Worm (Caenorhabditis elegans) whole organism, L3 larva: ENCODE measurements around the gene B0035.15.

ENCODE experiments used
- R02D3.7 ChIP-seq: fragments of 150-350 bp; optimal IDR thresholded peaks from 2 replicates; lab custom pipeline; 2014; ENCODE audit warnings: missing biosample characterization, missing genetic modification characterization
- ZK546.5 ChIP-seq: sonication (generic microtip); optimal IDR thresholded peaks from 2 replicates; lab custom pipeline; 2017; ENCODE audit warnings: missing biosample characterization, missing genetic modification characterization
- aly-2 ChIP-seq: fragments of 150-350 bp; optimal IDR thresholded peaks from 2 replicates; lab custom pipeline; 2014; ENCODE audit warnings: missing biosample characterization, missing genetic modification characterization
- ceh-16 ChIP-seq: sonication (generic microtip); optimal IDR thresholded peaks from 2 replicates; lab custom pipeline; 2017; ENCODE audit warnings: missing biosample characterization, missing genetic modification characterization
- ceh-28 ChIP-seq: fragments of 150-350 bp; optimal IDR thresholded peaks from 2 replicates; lab custom pipeline; 2014; ENCODE audit warnings: missing biosample characterization, missing genetic modification reagents, missing genetic modification characterization
- ceh-82 ChIP-seq: fragments of 150-350 bp; optimal IDR thresholded peaks from 2 replicates; lab custom pipeline; 2014; ENCODE audit warnings: missing biosample characterization, missing genetic modification characterization
- daf-12 ChIP-seq: fragments of 150-350 bp; optimal IDR thresholded peaks from 2 replicates; lab custom pipeline; 2014; ENCODE audit warnings: missing biosample characterization, missing genetic modification reagents, missing genetic modification characterization
- egl-27 ChIP-seq: sonication (generic microtip); optimal IDR thresholded peaks from 4 replicates; lab custom pipeline; 2017; ENCODE audit warnings: missing biosample characterization, missing genetic modification reagents, missing genetic modification characterization
- egl-5 ChIP-seq: fragments of 150-350 bp; optimal IDR thresholded peaks from 2 replicates; lab custom pipeline; 2017; ENCODE audit warnings: missing biosample characterization, missing genetic modification reagents, missing genetic modification characterization, inconsistent platforms
- elt-1 ChIP-seq: fragments of 150-350 bp; optimal IDR thresholded peaks from 2 replicates; lab custom pipeline; 2014; ENCODE audit warnings: missing biosample characterization, missing genetic modification characterization
- elt-2 ChIP-seq: sonication (generic microtip); optimal IDR thresholded peaks from 2 replicates; lab custom pipeline; 2016; ENCODE audit warnings: missing genetic modification reagents, mild to moderate bottlenecking, missing genetic modification characterization, missing compliant biosample characterization
- elt-3 ChIP-seq, 3 experiments: fragments of 150-350 bp in 1 of 3; sonication (generic microtip) in 2 of 3; optimal IDR thresholded peaks; 2 replicates in 2 of 3; 4 replicates in 1 of 3; lab custom pipeline; 2014 to 2017; ENCODE audit warnings: missing biosample characterization in 3 of 3, missing genetic modification characterization in 3 of 3
- fkh-10 ChIP-seq: sonication (generic microtip); optimal IDR thresholded peaks from 2 replicates; lab custom pipeline; 2017; ENCODE audit warnings: missing biosample characterization, missing genetic modification reagents, missing genetic modification characterization
- hmg-11 ChIP-seq: sonication (generic microtip); optimal IDR thresholded peaks from 2 replicates; lab custom pipeline; 2016; ENCODE audit warnings: missing genetic modification characterization, missing compliant biosample characterization
- jun-1 ChIP-seq: fragments of 150-350 bp; optimal IDR thresholded peaks from 2 replicates; lab custom pipeline; 2014; ENCODE audit warnings: missing biosample characterization, missing genetic modification reagents, missing genetic modification characterization
- lin-15B ChIP-seq: fragments of 150-350 bp; optimal IDR thresholded peaks from 2 replicates; lab custom pipeline; 2014; ENCODE audit warnings: missing biosample characterization, missing genetic modification characterization
- lin-39 ChIP-seq: fragments of 150-350 bp; optimal IDR thresholded peaks from 2 replicates; lab custom pipeline; 2018; ENCODE audit warnings: missing biosample characterization, missing genetic modification reagents, missing genetic modification characterization
- lsy-12 ChIP-seq: sonication (generic microtip); optimal IDR thresholded peaks from 2 replicates; lab custom pipeline; 2016; ENCODE audit warnings: mild to moderate bottlenecking, missing genetic modification characterization, missing compliant biosample characterization
- mml-1 ChIP-seq: fragments of 150-350 bp; sonication (generic microtip); optimal IDR thresholded peaks from 3 replicates; lab custom pipeline; 2014; ENCODE audit warnings: missing biosample characterization, missing genetic modification characterization
- nfya-1 ChIP-seq: sonication (generic microtip); optimal IDR thresholded peaks from 2 replicates; lab custom pipeline; 2017; ENCODE audit warnings: missing genetic modification characterization, mild to moderate bottlenecking, missing compliant biosample characterization, antibody characterized with exemption, moderate library complexity; ENCODE audit not compliant: insufficient read depth
- nhr-11 ChIP-seq: fragments of 150-350 bp; optimal IDR thresholded peaks from 2 replicates; lab custom pipeline; 2014; ENCODE audit warnings: missing biosample characterization, missing genetic modification characterization
- nhr-12 ChIP-seq: fragments of 150-350 bp; optimal IDR thresholded peaks from 2 replicates; lab custom pipeline; 2014; ENCODE audit warnings: missing biosample characterization, missing genetic modification characterization
- nhr-23 ChIP-seq: fragments of 150-350 bp; optimal IDR thresholded peaks from 2 replicates; lab custom pipeline; 2014; ENCODE audit warnings: missing biosample characterization, missing genetic modification reagents, missing genetic modification characterization
- nhr-25 ChIP-seq: sonication (generic microtip); optimal IDR thresholded peaks from 2 replicates; lab custom pipeline; 2017; ENCODE audit warnings: missing biosample characterization, missing genetic modification characterization
- nhr-28 ChIP-seq: fragments of 150-350 bp; optimal IDR thresholded peaks from 2 replicates; lab custom pipeline; 2014; ENCODE audit warnings: missing biosample characterization, missing genetic modification characterization
- nhr-67 ChIP-seq: fragments of 150-350 bp; optimal IDR thresholded peaks from 2 replicates; lab custom pipeline; 2014; ENCODE audit warnings: missing biosample characterization, missing genetic modification characterization
- nhr-76 ChIP-seq: fragments of 150-350 bp; sonication (generic microtip); optimal IDR thresholded peaks from 5 replicates; lab custom pipeline; 2014; ENCODE audit warnings: missing biosample characterization, missing genetic modification characterization
- nhr-77 ChIP-seq: fragments of 150-350 bp; optimal IDR thresholded peaks from 2 replicates; lab custom pipeline; 2014; ENCODE audit warnings: missing biosample characterization, missing genetic modification characterization
- pha-4 ChIP-seq: fragments of 150-350 bp; optimal IDR thresholded peaks from 2 replicates; lab custom pipeline; 2014; ENCODE audit warnings: missing biosample characterization, missing genetic modification reagents, missing genetic modification characterization
- pqm-1 ChIP-seq: fragments of 150-350 bp; optimal IDR thresholded peaks from 2 replicates; lab custom pipeline; 2017; ENCODE audit warnings: missing biosample characterization, missing genetic modification characterization, inconsistent platforms
- sea-2 ChIP-seq: fragments of 150-350 bp; sonication (generic microtip); optimal IDR thresholded peaks from 4 replicates; lab custom pipeline; 2014; ENCODE audit warnings: missing biosample characterization, missing genetic modification reagents, missing genetic modification characterization
- skn-1 ChIP-seq: fragments of 150-350 bp; optimal IDR thresholded peaks from 2 replicates; lab custom pipeline; 2014; ENCODE audit warnings: missing biosample characterization, missing genetic modification characterization
- snpc-4 ChIP-seq: fragments of 150-350 bp; optimal IDR thresholded peaks from 2 replicates; lab custom pipeline; 2014; ENCODE audit warnings: missing biosample characterization, missing genetic modification characterization
- tbx-2 ChIP-seq: sonication (generic microtip); optimal IDR thresholded peaks from 2 replicates; lab custom pipeline; 2016; ENCODE audit warnings: mild to moderate bottlenecking, missing genetic modification characterization, missing compliant biosample characterization
- unc-39 ChIP-seq: sonication (generic microtip); optimal IDR thresholded peaks from 4 replicates; lab custom pipeline; 2017; ENCODE audit warnings: missing biosample characterization, missing genetic modification characterization
- unc-62 ChIP-seq: fragments of 150-350 bp; sonication (generic microtip); optimal IDR thresholded peaks from 4 replicates; lab custom pipeline; 2014; ENCODE audit warnings: missing biosample characterization, missing genetic modification reagents, missing genetic modification characterization
- ztf-11 ChIP-seq: fragments of 150-350 bp; optimal IDR thresholded peaks from 2 replicates; lab custom pipeline; 2014; ENCODE audit warnings: missing biosample characterization, missing genetic modification characterization
- ztf-4 ChIP-seq: fragments of 150-350 bp; optimal IDR thresholded peaks from 2 replicates; lab custom pipeline; 2014; ENCODE audit warnings: missing biosample characterization, missing genetic modification characterization

The B0035.15 gene

ce11 chrIV:11298154-11299086 is at the start of gene B0035.15, which contains the start of gene dnj-1:
B0035.15 (minus strand) TSS chrIV:11298252.
dnj-1 (plus strand) TSS chrIV:11299036.
- TF ChIP-seq tbx-2 (tag; lab: Kevin White, UChicago) (no peak), sea-2 (GFP tag; lab: Kevin White, UChicago) (no peak), ZK546.5 (tag; lab: Kevin White, UChicago) (no peak), nhr-11 (no peak), unc-39 (tag; lab: Kevin White, UChicago) (no peak), ztf-4 (tag; lab: Kevin White, UChicago) (no peak), hmg-11 (peak; percentile 57), lin-15B (tag; lab: Kevin White, UChicago) (peak; percentile 73), snpc-4 (tag; lab: Kevin White, UChicago) (peak; percentile 33), ztf-11 (tag; lab: Kevin White, UChicago) (no peak), jun-1 (tag; lab: Kevin White, UChicago) (no peak), nhr-23 (peak; percentile 0), ceh-82 (tag; lab: Kevin White, UChicago) (no peak), elt-1 (no peak), nfya-1 (tag; lab: Kevin White, UChicago) (peak; percentile 74), fkh-10 (GFP tag; lab: Kevin White, UChicago) (no peak), nhr-25 (tag; lab: Kevin White, UChicago) (no peak), lsy-12 (no peak), aly-2 (no peak), lin-39 (peak; percentile 27), mml-1 (no peak), nhr-12 (tag; lab: Kevin White, UChicago) (no peak), elt-2 (peak; percentile 7), ceh-16 (tag; lab: Kevin White, UChicago) (no peak), nhr-76 (tag; lab: Kevin White, UChicago) (no peak), pha-4 (peak; percentile 63), nhr-67 (tag; lab: Kevin White, UChicago) (no peak), egl-27 (tag; lab: Kevin White, UChicago) (no peak), daf-12 (tag; lab: Kevin White, UChicago) (no peak), elt-3 (tag; optimal IDR thresholded peaks at IDR 0.05; lab: Kevin White, UChicago) (no peak), R02D3.7 (tag; lab: Kevin White, UChicago) (no peak), ceh-28 (tag; lab: Kevin White, UChicago) (peak; percentile 57), skn-1 (tag; lab: Kevin White, UChicago) (no peak), pqm-1 (tag; lab: Kevin White, UChicago) (no peak), unc-62 (GFP tag; lab: Kevin White, UChicago) (no peak), nhr-77 (tag; lab: Kevin White, UChicago) (no peak), egl-5 (tag; lab: Kevin White, UChicago) (peak; percentile 6)

DNA sequence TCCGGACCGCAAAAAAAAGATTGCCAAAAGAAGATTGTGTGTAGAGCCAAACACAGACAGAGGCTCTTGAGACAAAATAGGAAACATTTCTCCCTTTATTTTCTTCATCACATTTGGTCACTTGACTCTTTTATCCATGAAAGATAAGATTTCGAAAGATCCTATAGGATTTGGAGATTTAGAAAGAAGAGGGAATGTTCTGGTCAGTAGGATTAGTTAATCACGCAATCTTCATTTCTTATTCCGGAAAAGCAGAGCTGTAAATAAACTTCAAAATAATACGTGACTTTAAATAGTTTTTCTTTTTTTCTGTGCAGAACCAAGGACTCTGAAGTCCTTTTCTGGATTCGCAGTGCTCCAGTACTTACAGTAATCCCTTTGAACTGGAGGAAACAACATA is 49.2 kb upstream of the B0035.15 start:
- TF ChIP-seq nfya-1 (tag; lab: Kevin White, UChicago), result peak; percentile 7
- TF ChIP-seq pha-4, result no peak
- no peak for TF ChIP-seq nhr-23
- TF ChIP-seq elt-1, result peak; percentile 43
- no peak for TF ChIP-seq ztf-11 (tag; lab: Kevin White, UChicago)
- no peak for TF ChIP-seq skn-1 (tag; lab: Kevin White, UChicago)
- no peak for TF ChIP-seq sea-2 (GFP tag; lab: Kevin White, UChicago)
- TF ChIP-seq snpc-4 (tag; lab: Kevin White, UChicago), result no peak
- TF ChIP-seq hmg-11, result no peak
- TF ChIP-seq tbx-2 (tag; lab: Kevin White, UChicago), result no peak

ce11 chrIV:11344288-11344687 is 46.2 kb upstream of the B0035.15 start:
- TF ChIP-seq unc-62 (GFP tag; lab: Kevin White, UChicago) (no peak), elt-1 (no peak), nhr-28 (no peak), lin-15B (tag; lab: Kevin White, UChicago) (no peak), nhr-67 (tag; lab: Kevin White, UChicago) (no peak)
